Worm (Caenorhabditis elegans) whole organism, L1 larva: ENCODE data around the gene H19J13.2.

Experiments used
- C16A3.4 ChIP-seq: fragments of 150-350 bp; optimal IDR thresholded peaks from 2 replicates; lab custom pipeline; 2014; ENCODE audit warnings: missing biosample characterization, missing genetic modification characterization
- F16B12.6 ChIP-seq: fragments of 150-350 bp; optimal IDR thresholded peaks from 2 replicates; lab custom pipeline; 2014; ENCODE audit warnings: missing biosample characterization, missing genetic modification characterization
- aly-2 ChIP-seq: fragments of 150-350 bp; optimal IDR thresholded peaks from 2 replicates; lab custom pipeline; 2014; ENCODE audit warnings: missing biosample characterization, missing genetic modification characterization
- ama-1 ChIP-seq: fragments of 150-350 bp; optimal IDR thresholded peaks from 2 replicates; lab custom pipeline; 2014
- ceh-8 ChIP-seq: fragments of 200-800 bp; sonication (Bioruptor generic); optimal IDR thresholded peaks from 2 replicates; lab custom pipeline; 2018; ENCODE audit warnings: mild to moderate bottlenecking, missing genetic modification characterization, moderate library complexity, missing compliant biosample characterization
- ceh-88 ChIP-seq: fragments of 200-800 bp; sonication (Bioruptor generic); IDR thresholded peaks from 2 replicates; pipeline ENCODE4 v1.3.6; 2022; ENCODE audit warnings: missing genetic modification characterization, missing compliant biosample characterization
- ceh-90 ChIP-seq: sonication (generic microtip); optimal IDR thresholded peaks from 2 replicates; lab custom pipeline; 2016; ENCODE audit warnings: missing genetic modification characterization, missing compliant biosample characterization
- dpl-1 ChIP-seq, 3 experiments: fragments of 150-350 bp in 2 of 3; sonication (generic microtip) in 1 of 3; optimal IDR thresholded peaks; 2 replicates each; lab custom pipeline; 2014 to 2017; ENCODE audit warnings: missing biosample characterization in 3 of 3, missing genetic modification characterization in 3 of 3, missing genetic modification reagents in 3 of 3
- dsc-1 ChIP-seq: sonication (generic microtip); optimal IDR thresholded peaks from 2 replicates; lab custom pipeline; 2016; ENCODE audit warnings: mild to moderate bottlenecking, missing genetic modification characterization, missing compliant biosample characterization
- efl-1 ChIP-seq, 4 experiments: fragments of 150-350 bp; optimal IDR thresholded peaks in 3 of 4; peaks in 1 of 4; 1 replicate in 1 of 4; 2 replicates in 3 of 4; lab custom pipeline; 2014; ENCODE audit warnings: missing biosample characterization in 2 of 4, missing genetic modification characterization in 2 of 4, missing genetic modification reagents in 2 of 4
- egl-13 ChIP-seq: sonication (generic microtip); optimal IDR thresholded peaks from 2 replicates; lab custom pipeline; 2016; ENCODE audit warnings: missing genotype, missing genetic modification reagents, missing genetic modification characterization, missing compliant biosample characterization
- egl-27 ChIP-seq, 2 experiments: fragments of 150-350 bp in 1 of 2; sonication (generic microtip); optimal IDR thresholded peaks; 3 replicates each; lab custom pipeline; 2017 to 2018; ENCODE audit warnings: missing biosample characterization in 2 of 2, missing genetic modification characterization in 2 of 2, missing genetic modification reagents in 2 of 2
- elt-3 ChIP-seq, 6 experiments: fragments of 150-350 bp in 1 of 6; sonication (generic microtip); optimal IDR thresholded peaks; 2 replicates each; lab custom pipeline; 2017 to 2018; ENCODE audit warnings: missing biosample characterization in 6 of 6, missing genetic modification characterization in 6 of 6, inconsistent platforms in 1 of 6
- ets-5 ChIP-seq: fragments of 200-800 bp; sonication (Bioruptor generic); IDR thresholded peaks from 2 replicates; pipeline ENCODE4 v1.3.6; 2022; ENCODE audit warnings: missing genetic modification characterization, missing compliant biosample characterization
- fkh-10 ChIP-seq: sonication (generic microtip); optimal IDR thresholded peaks from 2 replicates; lab custom pipeline; 2017; ENCODE audit warnings: missing biosample characterization, missing genetic modification reagents, missing genetic modification characterization
- fkh-8 ChIP-seq: sonication (generic microtip); optimal IDR thresholded peaks from 2 replicates; lab custom pipeline; 2016; ENCODE audit warnings: mild to moderate bottlenecking, missing genetic modification characterization, missing compliant biosample characterization
- fos-1 ChIP-seq: fragments of 150-350 bp; optimal IDR thresholded peaks from 2 replicates; lab custom pipeline; 2014; ENCODE audit warnings: missing biosample characterization, missing genetic modification characterization
- hlh-4 ChIP-seq: sonication (generic microtip); optimal IDR thresholded peaks from 2 replicates; lab custom pipeline; 2016; ENCODE audit warnings: mild to moderate bottlenecking, missing genetic modification characterization, missing compliant biosample characterization
- hpl-2 ChIP-seq: fragments of 150-350 bp; optimal IDR thresholded peaks from 2 replicates; lab custom pipeline; 2014; ENCODE audit warnings: missing biosample characterization, missing genetic modification reagents, missing genetic modification characterization
- isw-1 ChIP-seq: fragments of 200-800 bp; sonication (Bioruptor generic); IDR thresholded peaks from 2 replicates; pipeline ENCODE4 v1.3.6; 2022; ENCODE audit warnings: missing genetic modification characterization, missing compliant biosample characterization
- jun-1 ChIP-seq: fragments of 150-350 bp; optimal IDR thresholded peaks from 2 replicates; lab custom pipeline; 2014; ENCODE audit warnings: missing biosample characterization, missing genetic modification reagents, missing genetic modification characterization
- lin-35 ChIP-seq, 2 experiments: fragments of 150-350 bp; optimal IDR thresholded peaks; 2 replicates each; lab custom pipeline; 2014; ENCODE audit warnings: missing biosample characterization in 2 of 2, missing genetic modification characterization in 2 of 2, missing genetic modification reagents in 2 of 2
- lin-39 ChIP-seq: fragments of 150-350 bp; optimal IDR thresholded peaks from 2 replicates; lab custom pipeline; 2014; ENCODE audit warnings: missing biosample characterization, missing genetic modification reagents, missing genetic modification characterization
- mab-9 ChIP-seq: fragments of 200-800 bp; sonication (Bioruptor generic); IDR thresholded peaks from 2 replicates; pipeline ENCODE4 v1.3.6; 2022; ENCODE audit warnings: missing genetic modification reagents, missing genetic modification characterization, missing compliant biosample characterization
- mef-2 ChIP-seq: fragments of 150-350 bp; optimal IDR thresholded peaks from 2 replicates; lab custom pipeline; 2014; ENCODE audit warnings: missing biosample characterization, missing genetic modification characterization
- mep-1 ChIP-seq: fragments of 150-350 bp; optimal IDR thresholded peaks from 2 replicates; lab custom pipeline; 2014; ENCODE audit warnings: missing biosample characterization, missing genetic modification characterization
- nhr-12 ChIP-seq: sonication (generic microtip); optimal IDR thresholded peaks from 2 replicates; lab custom pipeline; 2017; ENCODE audit warnings: missing biosample characterization, missing genetic modification characterization
- nhr-19 ChIP-seq: fragments of 200-800 bp; sonication (Bioruptor generic); conservative IDR thresholded peaks from 2 replicates; pipeline ENCODE4 v1.3.6; 2022; ENCODE audit warnings: missing genetic modification characterization, missing compliant biosample characterization
- nhr-20 ChIP-seq: sonication (generic microtip); optimal IDR thresholded peaks from 2 replicates; lab custom pipeline; 2016; ENCODE audit warnings: mild to moderate bottlenecking, missing genetic modification characterization, missing compliant biosample characterization
- nhr-47 ChIP-seq: sonication (generic microtip); optimal IDR thresholded peaks from 2 replicates; lab custom pipeline; 2016; ENCODE audit warnings: mild to moderate bottlenecking, missing genetic modification characterization, moderate library complexity, missing compliant biosample characterization
- nhr-76 ChIP-seq: sonication (generic microtip); optimal IDR thresholded peaks from 2 replicates; lab custom pipeline; 2017; ENCODE audit warnings: missing biosample characterization, missing genetic modification characterization
- pag-3 ChIP-seq: sonication (generic microtip); optimal IDR thresholded peaks from 2 replicates; lab custom pipeline; 2017; ENCODE audit warnings: missing genetic modification characterization, mild to moderate bottlenecking, missing compliant biosample characterization, antibody characterized with exemption, borderline replicate concordance; ENCODE audit not compliant: insufficient read depth
- pax-3 ChIP-seq: fragments of 200-800 bp; sonication (Bioruptor generic); optimal IDR thresholded peaks from 2 replicates; lab custom pipeline; 2018; ENCODE audit warnings: mild to moderate bottlenecking, missing genetic modification characterization, moderate library complexity, missing compliant biosample characterization
- pqm-1 ChIP-seq: sonication (generic microtip); optimal IDR thresholded peaks from 3 replicates; lab custom pipeline; 2017; ENCODE audit warnings: missing biosample characterization, missing genetic modification characterization
- snpc-4 ChIP-seq: fragments of 150-350 bp; optimal IDR thresholded peaks from 2 replicates; lab custom pipeline; 2014; ENCODE audit warnings: missing biosample characterization, missing genetic modification characterization
- swsn-7 ChIP-seq: sonication (generic microtip); optimal IDR thresholded peaks from 2 replicates; lab custom pipeline; 2016; ENCODE audit warnings: missing genetic modification characterization, missing compliant biosample characterization
- tbx-2 ChIP-seq: sonication (generic microtip); optimal IDR thresholded peaks from 2 replicates; lab custom pipeline; 2016; ENCODE audit warnings: missing genetic modification characterization, missing compliant biosample characterization
- unc-30 ChIP-seq: sonication (generic microtip); optimal IDR thresholded peaks from 2 replicates; lab custom pipeline; 2017; ENCODE audit warnings: missing biosample characterization, missing genetic modification characterization
- unc-62 ChIP-seq: fragments of 150-350 bp; optimal IDR thresholded peaks from 2 replicates; lab custom pipeline; 2014; ENCODE audit warnings: missing biosample characterization, missing genetic modification reagents, missing genetic modification characterization
- unc-86 ChIP-seq: sonication (generic microtip); optimal IDR thresholded peaks from 2 replicates; lab custom pipeline; 2016; ENCODE audit warnings: missing genetic modification characterization, missing compliant biosample characterization
- unc-98 ChIP-seq: fragments of 200-800 bp; sonication (Bioruptor generic); IDR thresholded peaks from 2 replicates; pipeline ENCODE4 v1.3.6; 2022; ENCODE audit warnings: missing genetic modification characterization, missing compliant biosample characterization
- vab-15 ChIP-seq: sonication (generic microtip); optimal IDR thresholded peaks from 2 replicates; lab custom pipeline; 2017; ENCODE audit warnings: missing genotype, mild to moderate bottlenecking, missing genetic modification characterization, missing compliant biosample characterization
- xbp-1 ChIP-seq: sonication (generic microtip); optimal IDR thresholded peaks from 2 replicates; lab custom pipeline; 2016; ENCODE audit warnings: missing genetic modification characterization, missing compliant biosample characterization
- ztf-11 ChIP-seq, 2 experiments: sonication (generic microtip); optimal IDR thresholded peaks; 2 replicates each; lab custom pipeline; 2016 to 2017; ENCODE audit warnings: missing genetic modification characterization in 2 of 2, missing biosample characterization in 1 of 2, missing compliant biosample characterization in 1 of 2
- ztf-4 ChIP-seq: fragments of 150-350 bp; optimal IDR thresholded peaks from 2 replicates; lab custom pipeline; 2014; ENCODE audit warnings: missing biosample characterization, missing genetic modification characterization

H19J13.2 gene

ce11 chrX:12273870-12274269 is at the start of gene H19J13.2:
Gene H19J13.2 (minus strand): TSS chrX:12273970.
- TF ChIP-seq swsn-7 (tag; lab: Kevin White, UChicago) (no peak), nhr-76 (tag; lab: Kevin White, UChicago) (no peak), C16A3.4 (no peak), mef-2 (tag; lab: Kevin White, UChicago) (no peak), ceh-88 (no peak), efl-1 (optimal IDR thresholded peaks at IDR 0.05; lab: Kevin White, UChicago) (no peak), efl-1 (GFP tag; optimal IDR thresholded peaks at IDR 0.05 in 1 of 2; lab: Kevin White, UChicago) (no peak), isw-1 (no peak), ama-1 (lab: Kevin White, UChicago) (no peak), pqm-1 (tag; lab: Kevin White, UChicago) (no peak), ztf-4 (tag; lab: Kevin White, UChicago) (no peak), fkh-10 (GFP tag; lab: Kevin White, UChicago) (no peak), nhr-19 (GFP tag; lab: Robert Waterston, UW) (no peak), pax-3 (tag; lab: Kevin White, UChicago) (no peak), pag-3 (tag; lab: Kevin White, UChicago) (no peak)

ce11 chrX:12323439-12323838 is 49.7 kb upstream of the H19J13.2 start, which contains the start of gene srd-40:
Gene srd-40 (plus strand): TSS chrX:12323739.
- TF ChIP-seq fkh-8 (tag; lab: Kevin White, UChicago) = peak; percentile 44
- no peak for TF ChIP-seq fos-1
- TF ChIP-seq egl-13 (tag; lab: Kevin White, UChicago) = no peak
- peak; percentile 19 for TF ChIP-seq hlh-4

- TF ChIP-seq ceh-8 (no peak), ets-5 (GFP tag; lab: Robert Waterston, UW) (no peak), dsc-1 (tag; lab: Kevin White, UChicago) (no peak), elt-3 (tag; optimal IDR thresholded peaks at IDR 0.05; lab: Kevin White, UChicago) (no peak), mab-9 (GFP tag; lab: Robert Waterston, UW) (no peak), ceh-90 (tag; lab: Kevin White, UChicago) (no peak), xbp-1 (tag; lab: Kevin White, UChicago) (no peak), unc-98 (GFP tag; lab: Robert Waterston, UW) (no peak), mep-1 (no peak), unc-30 (tag; lab: Kevin White, UChicago) (no peak), tbx-2 (tag; lab: Kevin White, UChicago) (no peak), jun-1 (tag; lab: Kevin White, UChicago) (no peak), hlh-4 (no peak), ztf-11 (tag; optimal IDR thresholded peaks at IDR 0.05; lab: Kevin White, UChicago) (no peak), egl-13 (tag; lab: Kevin White, UChicago) (no peak), dpl-1 (GFP tag; optimal IDR thresholded peaks at IDR 0.05; lab: Kevin White, UChicago) (no peak), egl-27 (tag; optimal IDR thresholded peaks at IDR 0.05; lab: Kevin White, UChicago) (no peak), lin-39 (tag; lab: Kevin White, UChicago) (no peak), hpl-2 (GFP tag; lab: Kevin White, UChicago) (no peak), nhr-12 (tag; lab: Kevin White, UChicago) (no peak)
- TF ChIP-seq, all 84 proteins: peak for 0
Observed at ce11 chrX:12321357-12321756, 47.6 kb upstream of the H19J13.2 start, which contains the start of gene F17A2.13. Gene F17A2.13 (plus strand): TSS chrX:12321657.

- TF ChIP-seq tbx-2 (tag; lab: Kevin White, UChicago) (no peak), egl-13 (tag; lab: Kevin White, UChicago) (no peak), unc-62 (GFP tag; lab: Kevin White, UChicago) (no peak), nhr-47 (tag; lab: Kevin White, UChicago) (no peak), elt-3 (tag; optimal IDR thresholded peaks at IDR 0.05; lab: Kevin White, UChicago) (no peak), nhr-12 (tag; lab: Kevin White, UChicago) (no peak), unc-30 (tag; lab: Kevin White, UChicago) (no peak), F16B12.6 (tag; lab: Kevin White, UChicago) (no peak), vab-15 (no peak), snpc-4 (tag; lab: Kevin White, UChicago) (no peak), swsn-7 (tag; lab: Kevin White, UChicago) (no peak), dsc-1 (tag; lab: Kevin White, UChicago) (no peak), lin-35 (GFP tag; optimal IDR thresholded peaks at IDR 0.05; lab: Kevin White, UChicago) (no peak), unc-86 (tag; lab: Kevin White, UChicago) (no peak), nhr-20 (tag; lab: Kevin White, UChicago) (no peak), aly-2 (tag; lab: Kevin White, UChicago) (no peak)
Observed at ce11 chrX:12320737-12321136, 47.0 kb upstream of the H19J13.2 start, which contains the start of gene ceh-40. Gene ceh-40 (minus strand): TSS chrX:12320777.
